Worm (Caenorhabditis elegans): Measurements from ENCODE around the gene tsg-101.

The tsg-101 gene

ce11 chrIV:3524584-3525020 lies 10.2 kb upstream of the tsg-101 start (continued):
- TF ChIP-seq nhr-84 (tag; optimal IDR thresholded peaks at IDR 0.05) (no peak), dsc-1 (tag; optimal IDR thresholded peaks at IDR 0.05) (peak; percentile 50), sptf-1 (tag; optimal IDR thresholded peaks at IDR 0.05) (no peak), ces-1 (GFP tag; optimal IDR thresholded peaks at IDR 0.05) (no peak), F16B12.6 (tag; optimal IDR thresholded peaks at IDR 0.05) (no peak), nhr-11 (tag; optimal IDR thresholded peaks at IDR 0.05) (no peak), unc-62 (GFP tag; optimal IDR thresholded peaks at IDR 0.05) (no peak), ets-5 (GFP tag; IDR thresholded peaks at IDR 0.05) (no peak), hpl-2 (GFP tag; optimal IDR thresholded peaks at IDR 0.05) (no peak), dpl-1 (GFP tag; optimal IDR thresholded peaks at IDR 0.05) (peak; percentile 4 to 16 (median 13)), Y116A8C.19 (tag; optimal IDR thresholded peaks at IDR 0.05; ENCODE audit: borderline replicate concordance) (no peak), efl-3 (GFP tag; optimal IDR thresholded peaks at IDR 0.05) (peak; percentile 25), pag-3 (tag; optimal IDR thresholded peaks at IDR 0.05; ENCODE audit: borderline replicate concordance, insufficient read depth) (no peak)

- TF ChIP-seq jun-1 (tag; optimal IDR thresholded peaks at IDR 0.05) = no peak
- TF ChIP-seq dpl-1 (GFP tag; optimal IDR thresholded peaks at IDR 0.05) = no peak
- no peak for TF ChIP-seq efl-3 (GFP tag; optimal IDR thresholded peaks at IDR 0.05)
- no peak for TF ChIP-seq unc-30 (tag; optimal IDR thresholded peaks at IDR 0.05)
- no peak for TF ChIP-seq lir-3 (tag; optimal IDR thresholded peaks at IDR 0.05; ENCODE audit: poor library complexity)
- no peak for TF ChIP-seq fkh-8 (tag; optimal IDR thresholded peaks at IDR 0.05)
- no peak for TF ChIP-seq mep-1 (tag; optimal IDR thresholded peaks at IDR 0.05)
- no peak for TF ChIP-seq C04F5.9 (tag; optimal IDR thresholded peaks at IDR 0.05)
These were observed 9.1 kb upstream of the tsg-101 start for ce11 chrIV:3523419-3523818.

ce11 chrIV:3521710-3522109 lies 7.3 kb upstream of the tsg-101 start:
- TF ChIP-seq nhr-12 (tag; optimal IDR thresholded peaks at IDR 0.05) = no peak
- TF ChIP-seq rnt-1 (tag; optimal IDR thresholded peaks at IDR 0.05) = no peak
- TF ChIP-seq lin-14 (GFP tag; optimal IDR thresholded peaks at IDR 0.05) = peak; percentile 26
- TF ChIP-seq mep-1 (tag; optimal IDR thresholded peaks at IDR 0.05) = no peak
- TF ChIP-seq blmp-1 (tag; optimal IDR thresholded peaks at IDR 0.05) = peak; percentile 47

ce11 chrIV:3520957-3521356 lies 6.6 kb upstream of the tsg-101 start:
- TF ChIP-seq unc-62 (GFP tag; optimal IDR thresholded peaks at IDR 0.05) = no peak
- TF ChIP-seq lin-15B (tag; optimal IDR thresholded peaks at IDR 0.05) = no peak
- peak in 1 of 3 experiments; percentile 38 for TF ChIP-seq ceh-82 (tag; optimal IDR thresholded peaks at IDR 0.05)
- TF ChIP-seq unc-86 (tag; optimal IDR thresholded peaks at IDR 0.05) = peak; percentile 12
- TF ChIP-seq lsy-2 (tag; optimal IDR thresholded peaks at IDR 0.05) = no peak
- TF ChIP-seq sup-37 (GFP tag; optimal IDR thresholded peaks at IDR 0.05) = no peak
- no peak for TF ChIP-seq snu-23 (GFP tag; optimal IDR thresholded peaks at IDR 0.05)
- TF ChIP-seq tbx-2 (tag; optimal IDR thresholded peaks at IDR 0.05) = peak; percentile 27
- TF ChIP-seq xbp-1 (tag; optimal IDR thresholded peaks at IDR 0.05) = peak; percentile 13
- TF ChIP-seq egl-13 (tag; optimal IDR thresholded peaks at IDR 0.05) = peak; percentile 44
- TF ChIP-seq nhr-84 (tag; optimal IDR thresholded peaks at IDR 0.05) = no peak
- no peak for TF ChIP-seq isw-1 (GFP tag; IDR thresholded peaks at IDR 0.05)
- TF ChIP-seq nhr-76 (tag; optimal IDR thresholded peaks at IDR 0.05) = no peak
- no peak for TF ChIP-seq ces-1 (GFP tag; optimal IDR thresholded peaks at IDR 0.05)
- peak; percentile 73 for TF ChIP-seq lin-14 (GFP tag; optimal IDR thresholded peaks at IDR 0.05)
- no peak for TF ChIP-seq fos-1 (tag; optimal IDR thresholded peaks at IDR 0.05)
- TF ChIP-seq mef-2 (tag; optimal IDR thresholded peaks at IDR 0.05) = no peak
- TF ChIP-seq lin-13 (GFP tag; optimal IDR thresholded peaks at IDR 0.05) = no peak
- TF ChIP-seq swsn-7 (tag; optimal IDR thresholded peaks at IDR 0.05) = peak; percentile 14
- TF ChIP-seq ztf-4 (tag; optimal IDR thresholded peaks at IDR 0.05) = no peak
- TF ChIP-seq aly-2 (tag; optimal IDR thresholded peaks at IDR 0.05) = no peak
- TF ChIP-seq efl-1 (optimal IDR thresholded peaks at IDR 0.05) = no peak
- TF ChIP-seq efl-1 (GFP tag; optimal IDR thresholded peaks at IDR 0.05 in 1 of 2) = peak in 1 of 2 experiments; percentile 72
- TF ChIP-seq dsc-1 (tag; optimal IDR thresholded peaks at IDR 0.05) = peak; percentile 61
- no peak for TF ChIP-seq nhr-77 (tag; optimal IDR thresholded peaks at IDR 0.05)
- no peak for TF ChIP-seq nhr-85 (tag)
- TF ChIP-seq jun-1 (tag; optimal IDR thresholded peaks at IDR 0.05) = no peak
- no peak for TF ChIP-seq lin-35 (GFP tag; optimal IDR thresholded peaks at IDR 0.05)
- TF ChIP-seq nhr-47 (tag; optimal IDR thresholded peaks at IDR 0.05) = peak; percentile 27
- no peak for TF ChIP-seq unc-130 (tag; optimal IDR thresholded peaks at IDR 0.05)
- no peak for TF ChIP-seq rnt-1 (tag; optimal IDR thresholded peaks at IDR 0.05)
- TF ChIP-seq nhr-71 (tag; optimal IDR thresholded peaks at IDR 0.05) = peak; percentile 31
- no peak for TF ChIP-seq nhr-28 (tag; optimal IDR thresholded peaks at IDR 0.05)
